Fruit fly (Drosophila melanogaster) whole organism, embryonic: ENCODE results near the gene Hsp110.

ENCODE experiments used
- CG14050 ChIP-seq: fragments of 200-800 bp; sonication (Bioruptor generic); IDR thresholded peaks from 3 replicates; pipeline ENCODE4 v1.3.6; 2022; ENCODE audit warnings: missing biosample characterization, missing genetic modification characterization
- sr ChIP-seq: fragments of 200-800 bp; sonication (Bioruptor generic); IDR thresholded peaks from 3 replicates; pipeline ENCODE4 v1.3.6; 2022; ENCODE audit warnings: missing biosample characterization, missing genetic modification characterization

dm6 chr3L:14059266-14059974 lies 22.6 kb downstream of the Hsp110 start:
- TF ChIP-seq sr (GFP tag; lab: Robert Waterston, UW) (no peak), CG14050 (GFP tag; lab: Robert Waterston, UW) (no peak)
